Worm (Caenorhabditis elegans) whole organism, young adult: ENCODE data around the gene R08D7.7.

ENCODE experiments used
- B0035.1 ChIP-seq: sonication (generic microtip); optimal IDR thresholded peaks from 2 replicates; lab custom pipeline; 2016; ENCODE audit warnings: missing genetic modification characterization, mild to moderate bottlenecking, missing compliant biosample characterization, missing genotype, missing genetic modification reagents
- B0336.3 ChIP-seq: fragments of 200-800 bp; sonication (Bioruptor generic); IDR thresholded peaks from 2 replicates; pipeline ENCODE4 v1.3.6; 2022; ENCODE audit warnings: missing genetic modification characterization, missing compliant biosample characterization
- C06A6.2 ChIP-seq: fragments of 200-800 bp; sonication (Bioruptor generic); conservative IDR thresholded peaks from 2 replicates; pipeline ENCODE4 v1.3.6; 2022; ENCODE audit warnings: missing genetic modification characterization, missing compliant biosample characterization
- D2030.7 ChIP-seq: fragments of 200-800 bp; sonication (Bioruptor generic); IDR thresholded peaks from 2 replicates; pipeline ENCODE4 v1.3.6; 2022; ENCODE audit warnings: missing genetic modification reagents, missing genetic modification characterization, missing compliant biosample characterization
- F10E7.11 ChIP-seq: sonication (generic microtip); optimal IDR thresholded peaks from 2 replicates; lab custom pipeline; 2017; ENCODE audit warnings: mild to moderate bottlenecking, missing genetic modification characterization, moderate library complexity, missing compliant biosample characterization
- F39B2.1 ChIP-seq: fragments of 200-800 bp; sonication (Bioruptor generic); IDR thresholded peaks from 2 replicates; pipeline ENCODE4 v1.3.6; 2022; ENCODE audit warnings: missing genetic modification reagents, missing genetic modification characterization, missing compliant biosample characterization
- Y67H2A.10 ChIP-seq: fragments of 200-800 bp; sonication (Bioruptor generic); conservative IDR thresholded peaks from 2 replicates; pipeline ENCODE4 v1.3.6; 2022; ENCODE audit warnings: missing genetic modification reagents, missing genetic modification characterization, missing compliant biosample characterization
- Y95B8A.8 ChIP-seq: fragments of 200-800 bp; sonication (Bioruptor generic); IDR thresholded peaks from 2 replicates; pipeline ENCODE4 v1.3.6; 2022; ENCODE audit warnings: missing genetic modification reagents, missing genetic modification characterization, missing compliant biosample characterization
- akir-1 ChIP-seq: fragments of 200-800 bp; sonication (Bioruptor generic); optimal IDR thresholded peaks from 2 replicates; lab custom pipeline; 2018; ENCODE audit warnings: mild to moderate bottlenecking, missing genetic modification characterization, moderate library complexity, missing compliant biosample characterization
- ama-1 ChIP-seq, 3 experiments: fragments of 150-350 bp in 1 of 3; sonication (generic microtip) in 2 of 3; optimal IDR thresholded peaks; 2 replicates each; lab custom pipeline; 2014 to 2018; ENCODE audit warnings: missing biosample characterization in 2 of 3, missing genetic modification characterization in 2 of 3, missing genetic modification reagents in 2 of 3
- aptf-2 ChIP-seq: fragments of 200-800 bp; sonication (Bioruptor generic); conservative IDR thresholded peaks from 2 replicates; pipeline ENCODE4 v1.3.6; 2022; ENCODE audit warnings: missing genetic modification reagents, missing genetic modification characterization, missing compliant biosample characterization
- aptf-3 ChIP-seq: fragments of 200-800 bp; sonication (Bioruptor generic); IDR thresholded peaks from 2 replicates; pipeline ENCODE4 v1.3.6; 2022; ENCODE audit warnings: missing genetic modification characterization, missing compliant biosample characterization
- attf-5 ChIP-seq: fragments of 200-800 bp; sonication (Bioruptor generic); optimal IDR thresholded peaks from 2 replicates; lab custom pipeline; 2018; ENCODE audit warnings: mild to moderate bottlenecking, missing genetic modification characterization, missing compliant biosample characterization
- cebp-2 ChIP-seq: fragments of 200-800 bp; sonication (Bioruptor generic); IDR thresholded peaks from 2 replicates; pipeline ENCODE4 v1.3.6; 2022; ENCODE audit warnings: missing genetic modification characterization, missing compliant biosample characterization
- ceh-58 ChIP-seq: fragments of 200-800 bp; sonication (Bioruptor generic); IDR thresholded peaks from 2 replicates; pipeline ENCODE4 v1.3.6; 2022; ENCODE audit warnings: missing genetic modification characterization, missing compliant biosample characterization
- ekl-4 ChIP-seq: fragments of 200-800 bp; sonication (Bioruptor generic); IDR thresholded peaks from 2 replicates; pipeline ENCODE4 v1.3.6; 2022; ENCODE audit warnings: missing genetic modification reagents, missing genetic modification characterization, missing compliant biosample characterization
- fkh-3 ChIP-seq: sonication (generic microtip); optimal IDR thresholded peaks from 2 replicates; lab custom pipeline; 2016; ENCODE audit warnings: mild to moderate bottlenecking, missing genetic modification characterization, missing compliant biosample characterization
- hmg-1.2 ChIP-seq: fragments of 200-800 bp; sonication (Bioruptor generic); IDR thresholded peaks from 2 replicates; pipeline ENCODE4 v1.3.6; 2022; ENCODE audit warnings: missing genetic modification reagents, missing genetic modification characterization, missing compliant biosample characterization
- hsf-1 ChIP-seq: fragments of 200-800 bp; sonication (Bioruptor generic); IDR thresholded peaks from 2 replicates; pipeline ENCODE4 v1.3.6; 2022; ENCODE audit warnings: missing genetic modification reagents, missing genetic modification characterization, missing compliant biosample characterization
- lag-1 ChIP-seq: fragments of 200-800 bp; sonication (Bioruptor generic); IDR thresholded peaks from 2 replicates; pipeline ENCODE4 v1.3.6; 2022; ENCODE audit warnings: missing genetic modification reagents, missing genetic modification characterization, missing compliant biosample characterization
- lsl-1 ChIP-seq: fragments of 200-800 bp; sonication (Bioruptor generic); optimal IDR thresholded peaks from 2 replicates; lab custom pipeline; 2018; ENCODE audit warnings: mild to moderate bottlenecking, missing genetic modification characterization, moderate library complexity, missing compliant biosample characterization
- mxl-1 ChIP-seq: sonication (generic microtip); optimal IDR thresholded peaks from 2 replicates; lab custom pipeline; 2016; ENCODE audit warnings: missing genetic modification characterization, missing compliant biosample characterization
- nhr-120 ChIP-seq: fragments of 200-800 bp; sonication (Bioruptor generic); IDR thresholded peaks from 2 replicates; pipeline ENCODE4 v1.3.6; 2022; ENCODE audit warnings: missing genetic modification characterization, missing compliant biosample characterization
- nhr-80 ChIP-seq: sonication (generic microtip); optimal IDR thresholded peaks from 2 replicates; lab custom pipeline; 2016; ENCODE audit warnings: missing genetic modification characterization, missing compliant biosample characterization
- nhr-90 ChIP-seq: sonication (generic microtip); optimal IDR thresholded peaks from 2 replicates; lab custom pipeline; 2016; ENCODE audit warnings: missing genotype, mild to moderate bottlenecking, missing genetic modification characterization, missing compliant biosample characterization
- sea-2 ChIP-seq: fragments of 200-800 bp; sonication (Bioruptor generic); IDR thresholded peaks from 2 replicates; pipeline ENCODE4 v1.3.6; 2022; ENCODE audit warnings: missing genetic modification characterization, missing compliant biosample characterization
- tbp1 ChIP-seq: fragments of 200-800 bp; sonication (Bioruptor generic); optimal IDR thresholded peaks from 2 replicates; lab custom pipeline; 2018; ENCODE audit warnings: mild to moderate bottlenecking, missing genetic modification characterization, missing compliant biosample characterization
- ztf-25 ChIP-seq: fragments of 200-800 bp; sonication (Bioruptor generic); IDR thresholded peaks from 2 replicates; pipeline ENCODE4 v1.3.6; 2022; ENCODE audit warnings: missing genetic modification reagents, missing genetic modification characterization, missing compliant biosample characterization

R08D7.7 gene

ce11 chrIII:9026951-9027350, 37.1 kb downstream of the R08D7.7 start, which contains the start of gene F59B2.13 (continued):
- no peak for TF ChIP-seq aptf-3 (GFP tag; lab: Robert Waterston, UW)
- no peak for TF ChIP-seq lsl-1
- no peak for TF ChIP-seq ekl-4
- no peak for TF ChIP-seq attf-5 (GFP tag; lab: Kevin White, UChicago)
- no peak for TF ChIP-seq tbp1 (GFP tag; lab: Kevin White, UChicago)

- TF ChIP-seq nhr-80 (tag; lab: Kevin White, UChicago) (peak; percentile 13), hmg-1.2 (GFP tag; lab: Robert Waterston, UW) (no peak)
These were observed 41.0 kb downstream of the R08D7.7 start for ce11 chrIII:9030818-9031217.

- no peak for TF ChIP-seq mxl-1 (tag; lab: Kevin White, UChicago)
- peak; percentile 28 for TF ChIP-seq nhr-80 (tag; lab: Kevin White, UChicago)
These were observed 44.3 kb downstream of the R08D7.7 start for ce11 chrIII:9034133-9034532.

- TF ChIP-seq nhr-80 (tag; lab: Kevin White, UChicago) (peak; percentile 64), ztf-25 (GFP tag; lab: Robert Waterston, UW) (no peak)
- TF ChIP-seq, all 124 proteins: peak for 1
These were observed 45.2 kb downstream of the R08D7.7 start for ce11 chrIII:9035037-9035436.

- TF ChIP-seq nhr-120 (GFP tag; lab: Robert Waterston, UW), result no peak
- no peak for TF ChIP-seq D2030.7
- no peak for TF ChIP-seq ceh-58 (GFP tag; lab: Robert Waterston, UW)
- TF ChIP-seq F10E7.11 (tag; lab: Kevin White, UChicago), result no peak
- no peak for TF ChIP-seq akir-1 (GFP tag; lab: Kevin White, UChicago)
- no peak for TF ChIP-seq ztf-25 (GFP tag; lab: Robert Waterston, UW)
- no peak for TF ChIP-seq aptf-2 (GFP tag; lab: Robert Waterston, UW)
- TF ChIP-seq mxl-1 (tag; lab: Kevin White, UChicago), result no peak
- no peak for TF ChIP-seq Y95B8A.8 (GFP tag; lab: Robert Waterston, UW)
- TF ChIP-seq ama-1 (optimal IDR thresholded peaks at IDR 0.05; lab: Kevin White, UChicago), result no peak
- no peak for TF ChIP-seq ama-1 (GFP tag; optimal IDR thresholded peaks at IDR 0.05; lab: Kevin White, UChicago)
- no peak for TF ChIP-seq nhr-90 (tag; lab: Kevin White, UChicago)
- TF ChIP-seq C06A6.2 (GFP tag; lab: Robert Waterston, UW), result no peak
These were observed 47.8 kb downstream of the R08D7.7 start, which contains the start of gene R107.9 for ce11 chrIII:9037658-9038057. TSS of gene R107.9 (plus strand) at chrIII:9037958.

ce11 chrIII:9043200-9043599, 53.3 kb downstream of the R08D7.7 start, which contains the start of gene nac-2:
TSS of gene nac-2 (minus strand) at chrIII:9043300.
- TF ChIP-seq lsl-1 (no peak), hsf-1 (GFP tag; lab: Robert Waterston, UW) (no peak), fkh-3 (no peak), C06A6.2 (GFP tag; lab: Robert Waterston, UW) (no peak), lag-1 (GFP tag; lab: Robert Waterston, UW) (no peak), F39B2.1 (GFP tag; lab: Robert Waterston, UW) (no peak), B0035.1 (tag; lab: Kevin White, UChicago) (no peak), cebp-2 (GFP tag; lab: Robert Waterston, UW) (no peak), B0336.3 (GFP tag; lab: Robert Waterston, UW) (no peak), sea-2 (no peak), Y67H2A.10 (GFP tag; lab: Robert Waterston, UW) (no peak)
